Fruit fly (Drosophila melanogaster) S2 (cell line): ENCODE measurements around the gene sni.
A peak's percentile ranks its signal among the peaks of the same experiment; 100 is the strongest.

Experiments used
- CG8478 ChIP-seq: fragments of >200 bp; optimal IDR thresholded peaks from 2 replicates; lab custom pipeline; 2018
- CTCF ChIP-seq, 2 experiments: fragments of >200 bp; optimal IDR thresholded peaks; 2 replicates each; lab custom pipeline; 2018

DNA sequence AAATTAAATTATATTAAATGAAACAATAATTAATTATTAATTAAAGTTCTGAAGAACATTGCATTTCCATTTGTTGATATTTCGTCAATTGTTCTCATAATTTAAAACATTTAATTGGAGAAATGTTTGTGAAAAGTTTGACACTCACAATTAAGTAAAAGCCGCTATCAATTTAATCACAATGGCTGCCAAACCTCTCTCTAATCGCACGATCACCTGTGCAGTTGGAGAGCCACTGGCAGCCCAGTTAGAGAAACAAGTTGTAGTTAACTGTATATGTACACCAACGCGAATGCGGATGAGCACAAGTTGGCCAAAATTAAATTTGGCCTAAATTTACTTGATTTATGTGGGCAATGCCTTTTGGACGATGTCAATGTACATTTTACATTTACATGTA is 51.6 kb downstream of the sni start:
- TF ChIP-seq CTCF (optimal IDR thresholded peaks at IDR 0.05; lab: Kevin White, UChicago) (peak in 1 of 2 experiments; percentile 12), CG8478 (no peak)
